Fruit fly (Drosophila melanogaster) whole organism, embryonic: ENCODE measurements around the gene Dtg.
A peak's percentile ranks its signal among the peaks of the same experiment; 100 is the strongest.

ENCODE experiments used
- BEAF-32 ChIP-seq: fragments of 200-800 bp; sonication (Bioruptor generic); optimal IDR thresholded peaks from 3 replicates; lab custom pipeline; 2017; ENCODE audit warnings: missing biosample characterization, missing genetic modification characterization, mild to moderate bottlenecking, moderate library complexity, missing genetic modification reagents
- Bdp1 ChIP-seq: fragments of 200-800 bp; sonication (Bioruptor generic); optimal IDR thresholded peaks from 3 replicates; lab custom pipeline; 2016; ENCODE audit warnings: missing biosample characterization, missing genetic modification characterization
- CG10366 ChIP-seq: fragments of 200-800 bp; sonication (Bioruptor generic); IDR thresholded peaks from 2 replicates; pipeline ENCODE4 v1.3.6; 2022; ENCODE audit warnings: missing biosample characterization, missing genetic modification characterization
- CG10431 ChIP-seq: fragments of 200-800 bp; sonication (Bioruptor generic); optimal IDR thresholded peaks from 3 replicates; lab custom pipeline; 2018; ENCODE audit warnings: missing biosample characterization, mild to moderate bottlenecking, missing genetic modification characterization
- CG10959 ChIP-seq: fragments of 200-800 bp; sonication (Bioruptor generic); IDR thresholded peaks from 2 replicates; pipeline ENCODE4 v1.3.6; 2022; ENCODE audit warnings: missing biosample characterization, missing genetic modification characterization
- CG11723 ChIP-seq: fragments of 200-800 bp; sonication (Bioruptor generic); optimal IDR thresholded peaks from 2 replicates; lab custom pipeline; 2017; ENCODE audit warnings: missing biosample characterization, mild to moderate bottlenecking, missing genetic modification characterization
- CG12155 ChIP-seq: fragments of 200-800 bp; sonication (Bioruptor generic); optimal IDR thresholded peaks from 3 replicates; lab custom pipeline; 2016; ENCODE audit warnings: missing biosample characterization, missing genetic modification characterization
- CG1233 ChIP-seq: fragments of 200-800 bp; sonication (Bioruptor generic); optimal IDR thresholded peaks from 4 replicates; lab custom pipeline; 2018; ENCODE audit warnings: missing biosample characterization, mild to moderate bottlenecking, missing genetic modification characterization
- CG12391 ChIP-seq: fragments of 200-800 bp; sonication (Bioruptor generic); optimal IDR thresholded peaks from 3 replicates; lab custom pipeline; 2018; ENCODE audit warnings: missing biosample characterization, mild to moderate bottlenecking, missing genetic modification characterization, moderate library complexity
- CG13123 ChIP-seq: fragments of 200-800 bp; sonication (Bioruptor generic); optimal IDR thresholded peaks from 2 replicates; lab custom pipeline; 2016; ENCODE audit warnings: missing biosample characterization, missing genetic modification characterization
- CG15514 ChIP-seq: fragments of 200-800 bp; sonication (Bioruptor generic); optimal IDR thresholded peaks from 3 replicates; lab custom pipeline; 2017; ENCODE audit warnings: missing biosample characterization, missing genetic modification characterization, mild to moderate bottlenecking, moderate library complexity, missing genetic modification reagents
- CG15696 ChIP-seq: fragments of 200-800 bp; sonication (Bioruptor generic); optimal IDR thresholded peaks from 2 replicates; lab custom pipeline; 2019; ENCODE audit warnings: missing biosample characterization, mild to moderate bottlenecking, missing genetic modification characterization, moderate library complexity
- CG17359 ChIP-seq: fragments of 200-800 bp; sonication (Bioruptor generic); optimal IDR thresholded peaks from 3 replicates; lab custom pipeline; 2018; ENCODE audit warnings: missing biosample characterization, mild to moderate bottlenecking, missing genetic modification characterization, moderate library complexity
- CG18476 ChIP-seq: fragments of 200-800 bp; sonication (Bioruptor generic); optimal IDR thresholded peaks from 2 replicates; lab custom pipeline; 2016; ENCODE audit warnings: missing biosample characterization, mild to moderate bottlenecking, missing genetic modification characterization
- CG2116 ChIP-seq: fragments of 200-800 bp; sonication (Bioruptor generic); optimal IDR thresholded peaks from 3 replicates; lab custom pipeline; 2018; ENCODE audit warnings: missing biosample characterization, mild to moderate bottlenecking, missing genetic modification characterization
- CG31365 ChIP-seq: fragments of 200-800 bp; sonication (Bioruptor generic); optimal IDR thresholded peaks from 2 replicates; lab custom pipeline; 2018; ENCODE audit warnings: missing biosample characterization, mild to moderate bottlenecking, missing genetic modification characterization
- CG32532 ChIP-seq: fragments of 200-800 bp; sonication (Bioruptor generic); IDR thresholded peaks from 2 replicates; pipeline ENCODE4 v1.3.6; 2022; ENCODE audit warnings: missing biosample characterization, missing genetic modification characterization
- CG34422 ChIP-seq: fragments of 200-800 bp; sonication (Bioruptor generic); IDR thresholded peaks from 3 replicates; pipeline ENCODE4 v1.3.6; 2022; ENCODE audit warnings: missing biosample characterization, missing genetic modification characterization
- CG6175 ChIP-seq: fragments of 200-800 bp; sonication (Bioruptor generic); IDR thresholded peaks from 3 replicates; pipeline ENCODE4 v1.3.6; 2022; ENCODE audit warnings: missing biosample characterization, missing genetic modification characterization
- CG7745 ChIP-seq: fragments of 200-800 bp; sonication (Bioruptor generic); optimal IDR thresholded peaks from 2 replicates; lab custom pipeline; 2018; ENCODE audit warnings: missing biosample characterization, mild to moderate bottlenecking, missing genetic modification characterization, moderate library complexity
- CG8290 ChIP-seq, 3 experiments: fragments of 200-800 bp; sonication (Bioruptor generic); optimal IDR thresholded peaks; 2 replicates each; lab custom pipeline; 2016 to 2019; ENCODE audit warnings: missing biosample characterization in 3 of 3, missing genetic modification characterization in 3 of 3, mild to moderate bottlenecking in 2 of 3, moderate library complexity in 1 of 3
- CkIIα-i1 ChIP-seq: fragments of 200-800 bp; sonication (Bioruptor generic); IDR thresholded peaks from 2 replicates; pipeline ENCODE4 v1.3.6; 2022; ENCODE audit warnings: missing biosample characterization, missing genetic modification characterization
- Dp ChIP-seq: fragments of 200-800 bp; sonication (Bioruptor generic); optimal IDR thresholded peaks from 2 replicates; lab custom pipeline; 2018; ENCODE audit warnings: missing biosample characterization, mild to moderate bottlenecking, missing genetic modification characterization, moderate library complexity
- Drgx ChIP-seq: fragments of 200-800 bp; sonication (Bioruptor generic); IDR thresholded peaks from 2 replicates; pipeline ENCODE4 v1.3.6; 2022; ENCODE audit warnings: missing biosample characterization, missing genetic modification characterization
- Gsc ChIP-seq: fragments of 200-800 bp; sonication (Bioruptor generic); IDR thresholded peaks from 2 replicates; pipeline ENCODE4 v1.3.6; 2022; ENCODE audit warnings: missing biosample characterization, missing genetic modification characterization
- Kr ChIP-seq: fragments of 200-800 bp; sonication (Bioruptor generic); optimal IDR thresholded peaks from 2 replicates; lab custom pipeline; 2017; ENCODE audit warnings: missing biosample characterization, mild to moderate bottlenecking, missing genetic modification characterization
- MTF-1 ChIP-seq: fragments of 200-800 bp; sonication (Bioruptor generic); optimal IDR thresholded peaks from 2 replicates; lab custom pipeline; 2018; ENCODE audit warnings: missing biosample characterization, mild to moderate bottlenecking, missing genetic modification characterization, borderline replicate concordance
- Med ChIP-seq: fragments of 200-800 bp; sonication (Bioruptor generic); peaks from one replicate; lab custom pipeline; 2016; ENCODE audit warnings: missing biosample characterization, missing genetic modification characterization, mild to moderate bottlenecking, inconsistent platforms, moderate library complexity
- NfI ChIP-seq: fragments of 200-800 bp; sonication (Bioruptor generic); optimal IDR thresholded peaks from 3 replicates; lab custom pipeline; 2018; ENCODE audit warnings: missing biosample characterization, mild to moderate bottlenecking, missing genetic modification characterization, moderate library complexity
- PHDP ChIP-seq: fragments of 200-800 bp; sonication (Bioruptor generic); optimal IDR thresholded peaks from 3 replicates; lab custom pipeline; 2018; ENCODE audit warnings: missing biosample characterization, mild to moderate bottlenecking, missing genetic modification characterization, moderate library complexity
- Sry-δ ChIP-seq: fragments of 200-800 bp; sonication (Bioruptor generic); optimal IDR thresholded peaks from 2 replicates; lab custom pipeline; 2016; ENCODE audit warnings: missing biosample characterization, missing genetic modification characterization
- Stat92E ChIP-seq, 3 experiments: fragments of >200 bp in 2 of 3; fragments of 200-800 bp in 1 of 3; sonication (Bioruptor generic) in 1 of 3; optimal IDR thresholded peaks; 2 replicates each; lab custom pipeline; 2017 to 2019; ENCODE audit warnings: missing biosample characterization in 3 of 3, missing genetic modification characterization in 3 of 3, mild to moderate bottlenecking in 1 of 3, moderate library complexity in 1 of 3
- Vsx1 ChIP-seq: fragments of 200-800 bp; sonication (Bioruptor generic); optimal IDR thresholded peaks from 2 replicates; lab custom pipeline; 2017; ENCODE audit warnings: missing biosample characterization, mild to moderate bottlenecking, missing genetic modification characterization, missing genetic modification reagents
- bcd ChIP-seq: fragments of 200-800 bp; sonication (Bioruptor generic); optimal IDR thresholded peaks from 2 replicates; lab custom pipeline; 2017; ENCODE audit warnings: missing biosample characterization, mild to moderate bottlenecking, missing genetic modification characterization
- chinmo ChIP-seq: fragments of 200-800 bp; sonication (Bioruptor generic); IDR thresholded peaks from 4 replicates; pipeline ENCODE4 v1.3.6; 2022; ENCODE audit warnings: missing biosample characterization, missing genetic modification characterization; ENCODE audit not compliant: partially characterized antibody
- corto ChIP-seq: fragments of 200-800 bp; sonication (Bioruptor generic); optimal IDR thresholded peaks from 2 replicates; lab custom pipeline; 2016; ENCODE audit warnings: missing biosample characterization, mild to moderate bottlenecking, missing genetic modification characterization, moderate library complexity
- ewg ChIP-seq: fragments of 200-800 bp; sonication (Bioruptor generic); optimal IDR thresholded peaks from 3 replicates; lab custom pipeline; 2017; ENCODE audit warnings: mild to moderate bottlenecking, missing biosample characterization, missing genetic modification reagents, missing genetic modification characterization
- fd64A ChIP-seq: fragments of 200-800 bp; sonication (Bioruptor generic); optimal IDR thresholded peaks from 3 replicates; lab custom pipeline; 2018; ENCODE audit warnings: missing biosample characterization, mild to moderate bottlenecking, missing genetic modification characterization
- gcm ChIP-seq: fragments of 200-800 bp; sonication (Bioruptor generic); optimal IDR thresholded peaks from 2 replicates; lab custom pipeline; 2019; ENCODE audit warnings: missing biosample characterization, mild to moderate bottlenecking, missing genetic modification characterization, moderate library complexity
- gsb-n ChIP-seq: fragments of 200-800 bp; sonication (Bioruptor generic); optimal IDR thresholded peaks from 3 replicates; lab custom pipeline; 2018; ENCODE audit warnings: missing biosample characterization, mild to moderate bottlenecking, missing genetic modification characterization
- insv ChIP-seq, 2 experiments: fragments of 200-800 bp; sonication (Bioruptor generic); optimal IDR thresholded peaks; 3 replicates each; lab custom pipeline; 2016 to 2018; ENCODE audit warnings: missing biosample characterization in 2 of 2, missing genetic modification characterization in 2 of 2
- lov ChIP-seq, 2 experiments: fragments of 200-800 bp in 1 of 2; fragments of >200 bp in 1 of 2; sonication (Bioruptor generic) in 1 of 2; IDR thresholded peaks in 1 of 2; optimal IDR thresholded peaks in 1 of 2; 2 replicates in 1 of 2; 3 replicates in 1 of 2; pipeline versions ENCODE4 v1.3.6 to Lab custom; 2017 to 2022; ENCODE audit warnings: missing biosample characterization in 1 of 2, missing genetic modification characterization in 1 of 2
- luna ChIP-seq: fragments of 200-800 bp; sonication (Bioruptor generic); optimal IDR thresholded peaks from 2 replicates; lab custom pipeline; 2016; ENCODE audit warnings: missing biosample characterization, missing genetic modification characterization
- mld ChIP-seq: fragments of 200-800 bp; sonication (Bioruptor generic); IDR thresholded peaks from 3 replicates; pipeline ENCODE4 v1.3.6; 2022; ENCODE audit warnings: missing biosample characterization, missing genetic modification characterization; ENCODE audit not compliant: partially characterized antibody
- prd ChIP-seq, 3 experiments: fragments of >200 bp in 2 of 3; fragments of 200-800 bp in 1 of 3; sonication (Bioruptor generic) in 1 of 3; optimal IDR thresholded peaks in 2 of 3; IDR thresholded peaks in 1 of 3; 2 replicates in 2 of 3; 3 replicates in 1 of 3; pipeline versions ENCODE4 v1.3.6 to Lab custom; 2017 to 2022; ENCODE audit warnings: missing biosample characterization in 1 of 3, missing genetic modification characterization in 1 of 3
- rib ChIP-seq: fragments of 200-800 bp; sonication (Bioruptor generic); IDR thresholded peaks from 2 replicates; pipeline ENCODE4 v1.3.6; 2022; ENCODE audit warnings: missing biosample characterization, missing genetic modification characterization
- slbo ChIP-seq: fragments of 200-800 bp; sonication (Bioruptor generic); IDR thresholded peaks from 2 replicates; pipeline ENCODE4 v1.3.6; 2022; ENCODE audit warnings: missing biosample characterization, missing genetic modification characterization
- ssp ChIP-seq: fragments of 200-800 bp; sonication (Bioruptor generic); IDR thresholded peaks from 2 replicates; pipeline ENCODE4 v1.3.6; 2022; ENCODE audit warnings: missing biosample characterization, missing genetic modification characterization

Dtg gene

DNA sequence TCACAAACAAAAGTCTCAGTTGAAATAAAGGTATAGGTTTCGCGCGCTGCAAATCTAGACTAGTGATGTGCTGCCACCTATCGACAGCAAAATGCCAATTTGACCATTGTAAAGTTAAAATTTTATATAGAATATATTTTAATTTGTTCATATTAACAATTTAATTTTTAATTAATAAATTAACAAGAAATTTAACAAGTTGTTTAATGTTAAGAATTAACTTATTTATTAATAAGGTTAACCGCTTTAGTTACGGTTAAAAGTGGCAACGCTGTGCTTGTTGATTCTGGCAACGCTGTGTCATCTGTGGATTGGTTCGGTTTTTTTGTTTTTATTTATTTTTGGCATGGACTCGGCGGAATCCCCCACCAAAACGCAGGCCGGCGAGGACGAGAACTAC lies 17.5 kb upstream of the Dtg start, which contains the start of gene Not10 (continued):
- TF ChIP-seq chinmo (GFP tag; lab: Robert Waterston, UW), result no peak
- TF ChIP-seq CG10959 (GFP tag; lab: Robert Waterston, UW), result no peak
- TF ChIP-seq CG7745 (tag; lab: Kevin White, UChicago), result no peak
- no peak for TF ChIP-seq CG1233 (GFP tag; lab: Kevin White, UChicago)
- no peak for TF ChIP-seq Vsx1 (GFP tag; lab: Kevin White, UChicago)
- no peak for TF ChIP-seq Gsc (GFP tag; lab: Robert Waterston, UW)
- TF ChIP-seq ewg (GFP tag; lab: Kevin White, UChicago), result no peak
- 0 out of 2 replicates have a peak, but pooled peaks have one; percentile 36 for TF ChIP-seq ssp (GFP tag; lab: Robert Waterston, UW)
- TF ChIP-seq CG18476 (GFP tag; lab: Kevin White, UChicago), result no peak
- TF ChIP-seq mld (GFP tag; lab: Robert Waterston, UW), result no peak
- no peak for TF ChIP-seq Bdp1 (GFP tag; lab: Kevin White, UChicago)
- peak; percentile 23 for TF ChIP-seq bcd
- TF ChIP-seq CG12391, result peak; percentile 77
- no peak for TF ChIP-seq Drgx (GFP tag; lab: Robert Waterston, UW)
- TF ChIP-seq lov (optimal IDR thresholded peaks at IDR 0.05; lab: Kevin White, UChicago), result no peak
- TF ChIP-seq lov (GFP tag; IDR thresholded peaks at IDR 0.05; lab: Robert Waterston, UW), result no peak
- TF ChIP-seq luna (GFP tag; lab: Kevin White, UChicago), result no peak
- no peak for TF ChIP-seq Stat92E (GFP tag; optimal IDR thresholded peaks at IDR 0.05; lab: Kevin White, UChicago)
- peak; percentile 46 for TF ChIP-seq Med (GFP tag; lab: Kevin White, UChicago)
- peak in 1 of 2 experiments; percentile 19 for TF ChIP-seq insv (GFP tag; optimal IDR thresholded peaks at IDR 0.05; lab: Kevin White, UChicago)
- TF ChIP-seq Dp (GFP tag; lab: Kevin White, UChicago), result peak; percentile 83
- no peak for TF ChIP-seq CG10431 (GFP tag; lab: Kevin White, UChicago)
- TF ChIP-seq gcm (GFP tag; lab: Kevin White, UChicago), result peak; percentile 0
- peak; percentile 52; the same call in 1 of the 2 replicates for TF ChIP-seq CG32532 (GFP tag; lab: Robert Waterston, UW)
- no peak for TF ChIP-seq PHDP
- peak; percentile 59 for TF ChIP-seq Sry-δ (GFP tag; lab: Kevin White, UChicago)
- TF ChIP-seq CG11723 (GFP tag; lab: Kevin White, UChicago), result no peak
- TF ChIP-seq NfI (GFP tag; lab: Kevin White, UChicago), result peak; percentile 48
- peak; percentile 96 for TF ChIP-seq gsb-n (tag; lab: Kevin White, UChicago)
- TF ChIP-seq CG34422, result no peak
- no peak for TF ChIP-seq CG8290 (GFP tag; optimal IDR thresholded peaks at IDR 0.05; lab: Kevin White, UChicago)
- no peak for TF ChIP-seq CG8290 (tag; optimal IDR thresholded peaks at IDR 0.05; lab: Kevin White, UChicago)
- no peak for TF ChIP-seq prd (optimal IDR thresholded peaks at IDR 0.05; lab: Kevin White, UChicago)
- peak; percentile 60 for TF ChIP-seq prd (GFP tag; IDR thresholded peaks at IDR 0.05; lab: Robert Waterston, UW)
- TF ChIP-seq slbo, result peak; percentile 68
- TF ChIP-seq CG15514 (GFP tag; lab: Kevin White, UChicago), result peak; percentile 73
- TF ChIP-seq fd64A, result no peak
- no peak for TF ChIP-seq CG31365 (tag; lab: Kevin White, UChicago)
- TF ChIP-seq CG2116 (GFP tag; lab: Kevin White, UChicago), result peak; percentile 56
- TF ChIP-seq rib (GFP tag; lab: Robert Waterston, UW), result no peak
- no peak for TF ChIP-seq CkIIα-i1
- no peak for TF ChIP-seq CG6175 (GFP tag; lab: Robert Waterston, UW)
- no peak for TF ChIP-seq CG13123
- no peak for TF ChIP-seq MTF-1 (GFP tag; lab: Kevin White, UChicago)
- no peak for TF ChIP-seq CG10366 (GFP tag; lab: Robert Waterston, UW)
- no peak for TF ChIP-seq corto (GFP tag; lab: Kevin White, UChicago)
- TF ChIP-seq Kr (GFP tag; lab: Kevin White, UChicago), result no peak
- TF ChIP-seq CG17359, result peak; percentile 23
- TF ChIP-seq CG12155 (GFP tag; lab: Kevin White, UChicago), result peak; percentile 38
- TF ChIP-seq CG15696 (tag; lab: Kevin White, UChicago), result peak; percentile 60
- peak; percentile 72 for TF ChIP-seq BEAF-32 (GFP tag; lab: Kevin White, UChicago)
